Worm (Caenorhabditis elegans): ENCODE measurements around the gene C13G3.12.

- TF ChIP-seq T22C8.4 (GFP tag; IDR thresholded peaks at IDR 0.05) (no peak), flt-1 (GFP tag; IDR thresholded peaks at IDR 0.05) (no peak)
Measured at ce11 chrV:11056484-11056883, 33.8 kb upstream of the C13G3.12 start.

All from whole organism, midembryonic.